Worm (Caenorhabditis elegans) whole organism, L1 larva: ENCODE data around the gene fmo-3.

ENCODE experiments used
- C04F5.9 ChIP-seq: sonication (generic microtip); optimal IDR thresholded peaks from 2 replicates; lab custom pipeline; 2016; ENCODE audit warnings: missing genetic modification characterization, missing compliant biosample characterization
- C16A3.4 ChIP-seq: fragments of 150-350 bp; optimal IDR thresholded peaks from 2 replicates; lab custom pipeline; 2014; ENCODE audit warnings: missing biosample characterization, missing genetic modification characterization
- F16B12.6 ChIP-seq: fragments of 150-350 bp; optimal IDR thresholded peaks from 2 replicates; lab custom pipeline; 2014; ENCODE audit warnings: missing biosample characterization, missing genetic modification characterization
- ama-1 ChIP-seq: fragments of 150-350 bp; optimal IDR thresholded peaks from 2 replicates; lab custom pipeline; 2014
- blmp-1 ChIP-seq: fragments of 150-350 bp; optimal IDR thresholded peaks from 2 replicates; lab custom pipeline; 2014; ENCODE audit warnings: missing biosample characterization, missing genetic modification characterization
- ceh-8 ChIP-seq: fragments of 200-800 bp; sonication (Bioruptor generic); optimal IDR thresholded peaks from 2 replicates; lab custom pipeline; 2018; ENCODE audit warnings: mild to moderate bottlenecking, missing genetic modification characterization, moderate library complexity, missing compliant biosample characterization
- dpl-1 ChIP-seq, 3 experiments: fragments of 150-350 bp in 2 of 3; sonication (generic microtip) in 1 of 3; optimal IDR thresholded peaks; 2 replicates each; lab custom pipeline; 2014 to 2017; ENCODE audit warnings: missing biosample characterization in 3 of 3, missing genetic modification characterization in 3 of 3, missing genetic modification reagents in 3 of 3
- dsc-1 ChIP-seq: sonication (generic microtip); optimal IDR thresholded peaks from 2 replicates; lab custom pipeline; 2016; ENCODE audit warnings: mild to moderate bottlenecking, missing genetic modification characterization, missing compliant biosample characterization
- efl-1 ChIP-seq, 4 experiments: fragments of 150-350 bp; optimal IDR thresholded peaks in 3 of 4; peaks in 1 of 4; 1 replicate in 1 of 4; 2 replicates in 3 of 4; lab custom pipeline; 2014; ENCODE audit warnings: missing biosample characterization in 2 of 4, missing genetic modification characterization in 2 of 4, missing genetic modification reagents in 2 of 4
- efl-3 ChIP-seq: fragments of 200-800 bp; sonication (Bioruptor generic); optimal IDR thresholded peaks from 2 replicates; lab custom pipeline; 2018; ENCODE audit warnings: mild to moderate bottlenecking, missing genetic modification characterization, missing compliant biosample characterization
- egl-27 ChIP-seq, 2 experiments: fragments of 150-350 bp in 1 of 2; sonication (generic microtip); optimal IDR thresholded peaks; 3 replicates each; lab custom pipeline; 2017 to 2018; ENCODE audit warnings: missing biosample characterization in 2 of 2, missing genetic modification characterization in 2 of 2, missing genetic modification reagents in 2 of 2
- elt-3 ChIP-seq, 6 experiments: fragments of 150-350 bp in 1 of 6; sonication (generic microtip); optimal IDR thresholded peaks; 2 replicates each; lab custom pipeline; 2017 to 2018; ENCODE audit warnings: missing biosample characterization in 6 of 6, missing genetic modification characterization in 6 of 6, inconsistent platforms in 1 of 6
- fos-1 ChIP-seq: fragments of 150-350 bp; optimal IDR thresholded peaks from 2 replicates; lab custom pipeline; 2014; ENCODE audit warnings: missing biosample characterization, missing genetic modification characterization
- hlh-17 ChIP-seq: fragments of 200-800 bp; sonication (Bioruptor generic); optimal IDR thresholded peaks from 2 replicates; lab custom pipeline; 2018; ENCODE audit warnings: missing genetic modification characterization, mild to moderate bottlenecking, missing compliant biosample characterization, moderate library complexity, borderline replicate concordance
- hpl-2 ChIP-seq: fragments of 150-350 bp; optimal IDR thresholded peaks from 2 replicates; lab custom pipeline; 2014; ENCODE audit warnings: missing biosample characterization, missing genetic modification reagents, missing genetic modification characterization
- isw-1 ChIP-seq: fragments of 200-800 bp; sonication (Bioruptor generic); IDR thresholded peaks from 2 replicates; pipeline ENCODE4 v1.3.6; 2022; ENCODE audit warnings: missing genetic modification characterization, missing compliant biosample characterization
- jun-1 ChIP-seq: fragments of 150-350 bp; optimal IDR thresholded peaks from 2 replicates; lab custom pipeline; 2014; ENCODE audit warnings: missing biosample characterization, missing genetic modification reagents, missing genetic modification characterization
- lin-13 ChIP-seq: fragments of 150-350 bp; optimal IDR thresholded peaks from 2 replicates; lab custom pipeline; 2014; ENCODE audit warnings: missing biosample characterization, missing genetic modification reagents, missing genetic modification characterization
- lin-35 ChIP-seq, 2 experiments: fragments of 150-350 bp; optimal IDR thresholded peaks; 2 replicates each; lab custom pipeline; 2014; ENCODE audit warnings: missing biosample characterization in 2 of 2, missing genetic modification characterization in 2 of 2, missing genetic modification reagents in 2 of 2
- lir-3 ChIP-seq: sonication (generic microtip); optimal IDR thresholded peaks from 2 replicates; lab custom pipeline; 2016; ENCODE audit warnings: mild to moderate bottlenecking, missing genetic modification characterization, moderate library complexity, missing compliant biosample characterization; ENCODE audit not compliant: poor library complexity
- lsy-2 ChIP-seq, 2 experiments: fragments of 150-350 bp; optimal IDR thresholded peaks; 2 replicates each; lab custom pipeline; 2014; ENCODE audit warnings: missing biosample characterization in 2 of 2, missing genetic modification characterization in 2 of 2
- mdl-1 ChIP-seq, 2 experiments: fragments of 150-350 bp; optimal IDR thresholded peaks; 2 replicates each; lab custom pipeline; 2014 to 2017; ENCODE audit warnings: missing biosample characterization in 2 of 2, missing genetic modification characterization in 2 of 2, inconsistent platforms in 1 of 2
- mef-2 ChIP-seq: fragments of 150-350 bp; optimal IDR thresholded peaks from 2 replicates; lab custom pipeline; 2014; ENCODE audit warnings: missing biosample characterization, missing genetic modification characterization
- nhr-11 ChIP-seq: fragments of 150-350 bp; optimal IDR thresholded peaks from 2 replicates; lab custom pipeline; 2014; ENCODE audit warnings: missing biosample characterization, missing genetic modification characterization
- nhr-12 ChIP-seq: sonication (generic microtip); optimal IDR thresholded peaks from 2 replicates; lab custom pipeline; 2017; ENCODE audit warnings: missing biosample characterization, missing genetic modification characterization
- nhr-237 ChIP-seq: fragments of 150-350 bp; optimal IDR thresholded peaks from 2 replicates; lab custom pipeline; 2014; ENCODE audit warnings: missing biosample characterization, missing genetic modification characterization
- nhr-76 ChIP-seq: sonication (generic microtip); optimal IDR thresholded peaks from 2 replicates; lab custom pipeline; 2017; ENCODE audit warnings: missing biosample characterization, missing genetic modification characterization
- nhr-85 ChIP-seq: sonication (generic microtip); peaks from one replicate; lab custom pipeline; 2016; ENCODE audit warnings: missing genetic modification characterization, inconsistent platforms, missing compliant biosample characterization
- pag-3 ChIP-seq: sonication (generic microtip); optimal IDR thresholded peaks from 2 replicates; lab custom pipeline; 2017; ENCODE audit warnings: missing genetic modification characterization, mild to moderate bottlenecking, missing compliant biosample characterization, antibody characterized with exemption, borderline replicate concordance; ENCODE audit not compliant: insufficient read depth
- skn-1 ChIP-seq: fragments of 150-350 bp; optimal IDR thresholded peaks from 2 replicates; lab custom pipeline; 2014; ENCODE audit warnings: missing biosample characterization, missing genetic modification characterization
- sptf-1 ChIP-seq: fragments of 150-350 bp; optimal IDR thresholded peaks from 2 replicates; lab custom pipeline; 2014; ENCODE audit warnings: missing biosample characterization, missing genetic modification characterization
- tbx-2 ChIP-seq: sonication (generic microtip); optimal IDR thresholded peaks from 2 replicates; lab custom pipeline; 2016; ENCODE audit warnings: missing genetic modification characterization, missing compliant biosample characterization
- tlp-1 ChIP-seq: fragments of 150-350 bp; optimal IDR thresholded peaks from 2 replicates; lab custom pipeline; 2014; ENCODE audit warnings: missing biosample characterization, missing genetic modification characterization
- unc-130 ChIP-seq: fragments of 150-350 bp; optimal IDR thresholded peaks from 2 replicates; lab custom pipeline; 2017; ENCODE audit warnings: missing biosample characterization, missing genetic modification characterization, inconsistent platforms
- zip-4 ChIP-seq: fragments of 200-800 bp; sonication (Bioruptor generic); optimal IDR thresholded peaks from 2 replicates; lab custom pipeline; 2018; ENCODE audit warnings: mild to moderate bottlenecking, missing genetic modification characterization, moderate library complexity, missing compliant biosample characterization

fmo-3 gene

ce11 chrIII:10694294-10694693 is at the start of gene fmo-3, which contains the start of gene Y39A1A.18:
Gene fmo-3 (plus strand): TSS chrIII:10694681.
Gene Y39A1A.18 (minus strand): TSS chrIII:10694485.
- TF ChIP-seq nhr-12 (tag; lab: Kevin White, UChicago) (no peak), efl-3 (GFP tag; lab: Kevin White, UChicago) (no peak), C16A3.4 (tag; lab: Kevin White, UChicago) (no peak), tlp-1 (tag; lab: Kevin White, UChicago) (no peak), sptf-1 (tag; lab: Kevin White, UChicago) (no peak), zip-4 (GFP tag; lab: Kevin White, UChicago) (no peak), mef-2 (tag; lab: Kevin White, UChicago) (no peak), nhr-85 (tag; lab: Kevin White, UChicago) (peak; percentile 57), ceh-8 (GFP tag; lab: Kevin White, UChicago) (no peak), nhr-237 (tag; lab: Kevin White, UChicago) (no peak), C04F5.9 (no peak), blmp-1 (peak; percentile 10), efl-1 (optimal IDR thresholded peaks at IDR 0.05; lab: Kevin White, UChicago) (no peak), efl-1 (GFP tag; optimal IDR thresholded peaks at IDR 0.05 in 1 of 2; lab: Kevin White, UChicago) (peak in 1 of 2 experiments; percentile 84), isw-1 (no peak), hlh-17 (GFP tag; lab: Kevin White, UChicago) (no peak), elt-3 (tag; optimal IDR thresholded peaks at IDR 0.05; lab: Kevin White, UChicago) (peak in 1 of 6 experiments; percentile 37), skn-1 (tag; lab: Kevin White, UChicago) (no peak), nhr-76 (tag; lab: Kevin White, UChicago) (no peak), egl-27 (tag; optimal IDR thresholded peaks at IDR 0.05; lab: Kevin White, UChicago) (no peak), jun-1 (tag; lab: Kevin White, UChicago) (no peak)

ce11 chrIII:10646094-10646493 is 48.4 kb upstream of the fmo-3 start, which contains the start of gene orc-4:
Gene orc-4 (plus strand): TSS chrIII:10646170.
- no peak for TF ChIP-seq skn-1 (tag; lab: Kevin White, UChicago)
- no peak for TF ChIP-seq C16A3.4 (tag; lab: Kevin White, UChicago)
- TF ChIP-seq efl-1 (optimal IDR thresholded peaks at IDR 0.05; lab: Kevin White, UChicago), result peak; percentile 15 to 33
- peak; percentile 7 to 33 for TF ChIP-seq efl-1 (GFP tag; optimal IDR thresholded peaks at IDR 0.05 in 1 of 2; lab: Kevin White, UChicago)
- peak; percentile 34 for TF ChIP-seq F16B12.6 (tag; lab: Kevin White, UChicago)
- TF ChIP-seq blmp-1, result peak; percentile 21
- TF ChIP-seq nhr-11 (tag; lab: Kevin White, UChicago), result no peak
- no peak for TF ChIP-seq lir-3 (tag; lab: Kevin White, UChicago)
- TF ChIP-seq lin-35 (GFP tag; optimal IDR thresholded peaks at IDR 0.05; lab: Kevin White, UChicago), result peak; percentile 34 to 46
- TF ChIP-seq mdl-1 (tag; optimal IDR thresholded peaks at IDR 0.05; lab: Kevin White, UChicago), result no peak
- no peak for TF ChIP-seq dsc-1 (tag; lab: Kevin White, UChicago)
- TF ChIP-seq tbx-2, result no peak
- TF ChIP-seq nhr-12 (tag; lab: Kevin White, UChicago), result no peak
- no peak for TF ChIP-seq lin-13 (GFP tag; lab: Kevin White, UChicago)
- TF ChIP-seq dpl-1 (GFP tag; optimal IDR thresholded peaks at IDR 0.05; lab: Kevin White, UChicago), result peak; percentile 20 to 54 (median 38)
- TF ChIP-seq fos-1 (tag; lab: Kevin White, UChicago), result no peak
- peak; percentile 5 to 69 for TF ChIP-seq lsy-2 (tag; optimal IDR thresholded peaks at IDR 0.05; lab: Kevin White, UChicago)
- TF ChIP-seq ama-1 (lab: Kevin White, UChicago), result no peak

- TF ChIP-seq unc-130 (tag; lab: Kevin White, UChicago) (no peak), nhr-76 (tag; lab: Kevin White, UChicago) (no peak), elt-3 (tag; optimal IDR thresholded peaks at IDR 0.05; lab: Kevin White, UChicago) (no peak), egl-27 (tag; optimal IDR thresholded peaks at IDR 0.05; lab: Kevin White, UChicago) (no peak), pag-3 (no peak), skn-1 (tag; lab: Kevin White, UChicago) (no peak), C16A3.4 (tag; lab: Kevin White, UChicago) (no peak), dpl-1 (GFP tag; optimal IDR thresholded peaks at IDR 0.05; lab: Kevin White, UChicago) (no peak), nhr-11 (tag; lab: Kevin White, UChicago) (no peak), hpl-2 (GFP tag; lab: Kevin White, UChicago) (no peak)
- TF ChIP-seq, all 84 proteins: peak for 0
These were observed 45.3 kb upstream of the fmo-3 start, which contains the start of gene emg-1 for ce11 chrIII:10649219-10649618. Gene emg-1 (plus strand): TSS chrIII:10649519.
